Fruit fly (Drosophila melanogaster) whole organism, embryonic: ENCODE data around the gene AP-1sigma.

Source experiments
- Bgb ChIP-seq: fragments of 200-800 bp; sonication (Bioruptor generic); IDR thresholded peaks from 2 replicates; pipeline ENCODE4 v1.3.6; 2022; ENCODE audit warnings: missing biosample characterization, missing genetic modification characterization; ENCODE audit not compliant: partially characterized antibody
- CG10274 ChIP-seq: fragments of 200-800 bp; sonication (Bioruptor generic); optimal IDR thresholded peaks from 3 replicates; lab custom pipeline; 2017; ENCODE audit warnings: missing biosample characterization, mild to moderate bottlenecking, missing genetic modification characterization
- CG10565 ChIP-seq: fragments of 200-800 bp; sonication (Bioruptor generic); optimal IDR thresholded peaks from 3 replicates; lab custom pipeline; 2016; ENCODE audit warnings: missing biosample characterization, mild to moderate bottlenecking, missing genetic modification characterization
- CG11560 ChIP-seq: fragments of 200-800 bp; sonication (Bioruptor generic); IDR thresholded peaks from 3 replicates; pipeline ENCODE4 v1.3.6; 2022; ENCODE audit warnings: missing biosample characterization, missing genetic modification characterization
- CG14441 ChIP-seq: fragments of 200-800 bp; sonication (Bioruptor generic); IDR thresholded peaks from 2 replicates; pipeline ENCODE4 v1.3.6; 2022; ENCODE audit warnings: missing biosample characterization, missing genetic modification characterization
- CG1529 ChIP-seq: fragments of 200-800 bp; sonication (Bioruptor generic); optimal IDR thresholded peaks from 3 replicates; lab custom pipeline; 2018; ENCODE audit warnings: missing biosample characterization, missing genetic modification characterization
- CG17359 ChIP-seq: fragments of 200-800 bp; sonication (Bioruptor generic); optimal IDR thresholded peaks from 3 replicates; lab custom pipeline; 2018; ENCODE audit warnings: missing biosample characterization, mild to moderate bottlenecking, missing genetic modification characterization, moderate library complexity
- CG2129 ChIP-seq: fragments of 200-800 bp; sonication (Bioruptor generic); IDR thresholded peaks from 2 replicates; pipeline ENCODE4 v1.3.6; 2022; ENCODE audit warnings: missing biosample characterization, missing genetic modification characterization; ENCODE audit not compliant: partially characterized antibody
- CG31388 ChIP-seq: fragments of 200-800 bp; sonication (Bioruptor generic); optimal IDR thresholded peaks from 2 replicates; lab custom pipeline; 2016; ENCODE audit warnings: missing biosample characterization, missing genetic modification characterization
- CG31441 ChIP-seq: fragments of 200-800 bp; sonication (Bioruptor generic); IDR thresholded peaks from 2 replicates; pipeline ENCODE4 v1.3.6; 2022; ENCODE audit warnings: missing biosample characterization, missing genetic modification characterization
- CG3281 ChIP-seq: fragments of 200-800 bp; sonication (Bioruptor generic); optimal IDR thresholded peaks from 3 replicates; lab custom pipeline; 2017; ENCODE audit warnings: missing biosample characterization, mild to moderate bottlenecking, missing genetic modification characterization
- CG34422 ChIP-seq: fragments of 200-800 bp; sonication (Bioruptor generic); IDR thresholded peaks from 3 replicates; pipeline ENCODE4 v1.3.6; 2022; ENCODE audit warnings: missing biosample characterization, missing genetic modification characterization
- CG6272 ChIP-seq: fragments of 200-800 bp; sonication (Bioruptor generic); IDR thresholded peaks from 2 replicates; pipeline ENCODE4 v1.3.6; 2022; ENCODE audit warnings: missing biosample characterization, missing genetic modification characterization
- CG7839 ChIP-seq: fragments of 200-800 bp; sonication (Bioruptor generic); optimal IDR thresholded peaks from 3 replicates; lab custom pipeline; 2018; ENCODE audit warnings: missing biosample characterization, mild to moderate bottlenecking, missing genetic modification characterization, moderate library complexity
- CG9727 ChIP-seq: fragments of 200-800 bp; sonication (Bioruptor generic); optimal IDR thresholded peaks from 3 replicates; lab custom pipeline; 2017; ENCODE audit warnings: missing biosample characterization, mild to moderate bottlenecking, missing genetic modification characterization
- CG9876 ChIP-seq: fragments of 200-800 bp; sonication (Bioruptor generic); optimal IDR thresholded peaks from 2 replicates; lab custom pipeline; 2016; ENCODE audit warnings: missing biosample characterization, missing genetic modification characterization
- CrebB ChIP-seq: fragments of 200-800 bp; sonication (Bioruptor generic); optimal IDR thresholded peaks from 3 replicates; lab custom pipeline; 2018; ENCODE audit warnings: missing biosample characterization, mild to moderate bottlenecking, missing genetic modification characterization
- Doc2 ChIP-seq: fragments of 200-800 bp; sonication (Bioruptor generic); IDR thresholded peaks from 2 replicates; pipeline ENCODE4 v1.3.6; 2022; ENCODE audit warnings: missing biosample characterization, missing genetic modification characterization
- Fer1 ChIP-seq: fragments of 200-800 bp; sonication (Bioruptor generic); optimal IDR thresholded peaks from 2 replicates; lab custom pipeline; 2017; ENCODE audit warnings: missing biosample characterization, mild to moderate bottlenecking, missing genetic modification characterization
- Hey ChIP-seq: fragments of 200-800 bp; sonication (Bioruptor generic); optimal IDR thresholded peaks from 3 replicates; lab custom pipeline; 2018; ENCODE audit warnings: missing biosample characterization, mild to moderate bottlenecking, missing genetic modification characterization
- Med ChIP-seq: fragments of 200-800 bp; sonication (Bioruptor generic); peaks from one replicate; lab custom pipeline; 2016; ENCODE audit warnings: missing biosample characterization, missing genetic modification characterization, mild to moderate bottlenecking, inconsistent platforms, moderate library complexity
- Myb ChIP-seq: fragments of 200-800 bp; sonication (Bioruptor generic); optimal IDR thresholded peaks from 2 replicates; lab custom pipeline; 2016; ENCODE audit warnings: missing biosample characterization, missing genetic modification characterization
- NK7.1 ChIP-seq: fragments of 200-800 bp; sonication (Bioruptor generic); optimal IDR thresholded peaks from 3 replicates; lab custom pipeline; 2016; ENCODE audit warnings: missing biosample characterization, missing genetic modification characterization
- Nf-YC ChIP-seq: fragments of 200-800 bp; optimal IDR thresholded peaks from 3 replicates; lab custom pipeline; 2019; ENCODE audit warnings: missing biosample characterization, mild to moderate bottlenecking, missing genetic modification characterization, moderate library complexity
- Rfx ChIP-seq: fragments of 200-800 bp; sonication (Bioruptor generic); IDR thresholded peaks from 2 replicates; pipeline ENCODE4 v1.3.6; 2022; ENCODE audit warnings: missing biosample characterization, missing genetic modification characterization
- Six4 ChIP-seq: fragments of 200-800 bp; sonication (Bioruptor generic); optimal IDR thresholded peaks from 2 replicates; lab custom pipeline; 2016; ENCODE audit warnings: missing biosample characterization, missing genetic modification characterization
- Sox102F ChIP-seq: fragments of 200-800 bp; sonication (Bioruptor generic); optimal IDR thresholded peaks from 2 replicates; lab custom pipeline; 2018; ENCODE audit warnings: missing biosample characterization, mild to moderate bottlenecking, missing genetic modification characterization, moderate library complexity
- Sry-β ChIP-seq: fragments of 200-800 bp; sonication (Bioruptor generic); optimal IDR thresholded peaks from 2 replicates; lab custom pipeline; 2018; ENCODE audit warnings: missing biosample characterization, mild to moderate bottlenecking, missing genetic modification characterization, moderate library complexity
- ab ChIP-seq: fragments of 200-800 bp; sonication (Bioruptor generic); optimal IDR thresholded peaks from 2 replicates; lab custom pipeline; 2016; ENCODE audit warnings: missing biosample characterization, missing genetic modification characterization
- amos ChIP-seq: fragments of 200-800 bp; sonication (Bioruptor generic); IDR thresholded peaks from 2 replicates; pipeline ENCODE4 v1.3.6; 2022; ENCODE audit warnings: missing biosample characterization, missing genetic modification characterization; ENCODE audit not compliant: partially characterized antibody
- btn ChIP-seq: fragments of 200-800 bp; sonication (Bioruptor generic); optimal IDR thresholded peaks from 2 replicates; lab custom pipeline; 2016; ENCODE audit warnings: missing biosample characterization, missing genetic modification characterization
- chinmo ChIP-seq: fragments of 200-800 bp; sonication (Bioruptor generic); IDR thresholded peaks from 4 replicates; pipeline ENCODE4 v1.3.6; 2022; ENCODE audit warnings: missing biosample characterization, missing genetic modification characterization; ENCODE audit not compliant: partially characterized antibody
- dimm ChIP-seq: fragments of 200-800 bp; sonication (Bioruptor generic); IDR thresholded peaks from 2 replicates; pipeline ENCODE4 v1.3.6; 2022; ENCODE audit warnings: missing biosample characterization, missing genetic modification characterization
- fd64A ChIP-seq: fragments of 200-800 bp; sonication (Bioruptor generic); optimal IDR thresholded peaks from 3 replicates; lab custom pipeline; 2018; ENCODE audit warnings: missing biosample characterization, mild to moderate bottlenecking, missing genetic modification characterization
- fru ChIP-seq: fragments of >200 bp; optimal IDR thresholded peaks from 2 replicates; lab custom pipeline; 2017
- ftz-f1 ChIP-seq: fragments of 200-800 bp; sonication (Bioruptor generic); optimal IDR thresholded peaks from 2 replicates; lab custom pipeline; 2016; ENCODE audit warnings: missing biosample characterization, missing genetic modification characterization
- gem ChIP-seq: fragments of 200-800 bp; sonication (Bioruptor generic); optimal IDR thresholded peaks from 2 replicates; lab custom pipeline; 2019; ENCODE audit warnings: missing biosample characterization, mild to moderate bottlenecking, missing genetic modification characterization, moderate library complexity
- h ChIP-seq: fragments of >200 bp; optimal IDR thresholded peaks from 2 replicates; lab custom pipeline; 2017
- jigr1 ChIP-seq: fragments of 200-800 bp; sonication (Bioruptor generic); IDR thresholded peaks from 3 replicates; pipeline ENCODE4 v1.3.6; 2022; ENCODE audit warnings: missing biosample characterization, missing genetic modification characterization
- kah ChIP-seq: fragments of 200-800 bp; sonication (Bioruptor generic); optimal IDR thresholded peaks from 2 replicates; lab custom pipeline; 2018; ENCODE audit warnings: missing biosample characterization, mild to moderate bottlenecking, missing genetic modification characterization
- klu ChIP-seq: fragments of 200-800 bp; sonication (Bioruptor generic); IDR thresholded peaks from 2 replicates; pipeline ENCODE4 v1.3.6; 2022; ENCODE audit warnings: missing biosample characterization, missing genetic modification characterization
- lola ChIP-seq, 3 experiments: fragments of >200 bp in 2 of 3; fragments of 200-800 bp in 1 of 3; sonication (Bioruptor generic) in 1 of 3; optimal IDR thresholded peaks; 2 replicates each; lab custom pipeline; 2017 to 2019; ENCODE audit warnings: missing biosample characterization in 3 of 3, missing genetic modification characterization in 3 of 3, mild to moderate bottlenecking in 1 of 3, moderate library complexity in 1 of 3
- lov ChIP-seq, 2 experiments: fragments of 200-800 bp in 1 of 2; fragments of >200 bp in 1 of 2; sonication (Bioruptor generic) in 1 of 2; IDR thresholded peaks in 1 of 2; optimal IDR thresholded peaks in 1 of 2; 2 replicates in 1 of 2; 3 replicates in 1 of 2; pipeline versions ENCODE4 v1.3.6 to Lab custom; 2017 to 2022; ENCODE audit warnings: missing biosample characterization in 1 of 2, missing genetic modification characterization in 1 of 2
- oc ChIP-seq: fragments of 200-800 bp; sonication (Bioruptor generic); optimal IDR thresholded peaks from 2 replicates; lab custom pipeline; 2018; ENCODE audit warnings: missing biosample characterization, mild to moderate bottlenecking, missing genetic modification characterization, moderate library complexity
- pita ChIP-seq: fragments of 200-800 bp; sonication (Bioruptor generic); optimal IDR thresholded peaks from 2 replicates; lab custom pipeline; 2017; ENCODE audit warnings: missing biosample characterization, mild to moderate bottlenecking, missing genetic modification characterization
- sisA ChIP-seq: fragments of 200-800 bp; sonication (Bioruptor generic); IDR thresholded peaks from 2 replicates; pipeline ENCODE4 v1.3.6; 2022; ENCODE audit warnings: missing biosample characterization, missing genetic modification characterization
- sna ChIP-seq: fragments of 200-800 bp; sonication (Bioruptor generic); IDR thresholded peaks from 2 replicates; pipeline ENCODE4 v1.3.6; 2022; ENCODE audit warnings: missing biosample characterization, missing genetic modification characterization; ENCODE audit not compliant: partially characterized antibody
- ssp ChIP-seq: fragments of 200-800 bp; sonication (Bioruptor generic); IDR thresholded peaks from 2 replicates; pipeline ENCODE4 v1.3.6; 2022; ENCODE audit warnings: missing biosample characterization, missing genetic modification characterization
- unc-4 ChIP-seq: fragments of 200-800 bp; sonication (Bioruptor generic); IDR thresholded peaks from 2 replicates; pipeline ENCODE4 v1.3.6; 2022; ENCODE audit warnings: missing biosample characterization, missing genetic modification characterization; ENCODE audit not compliant: partially characterized antibody
- yki ChIP-seq: fragments of >200 bp; optimal IDR thresholded peaks from 3 replicates; lab custom pipeline; 2018
- zf30C ChIP-seq: fragments of 200-800 bp; sonication (Bioruptor generic); optimal IDR thresholded peaks from 3 replicates; lab custom pipeline; 2018; ENCODE audit warnings: missing biosample characterization, mild to moderate bottlenecking, missing genetic modification characterization

Gene AP-1sigma

DNA sequence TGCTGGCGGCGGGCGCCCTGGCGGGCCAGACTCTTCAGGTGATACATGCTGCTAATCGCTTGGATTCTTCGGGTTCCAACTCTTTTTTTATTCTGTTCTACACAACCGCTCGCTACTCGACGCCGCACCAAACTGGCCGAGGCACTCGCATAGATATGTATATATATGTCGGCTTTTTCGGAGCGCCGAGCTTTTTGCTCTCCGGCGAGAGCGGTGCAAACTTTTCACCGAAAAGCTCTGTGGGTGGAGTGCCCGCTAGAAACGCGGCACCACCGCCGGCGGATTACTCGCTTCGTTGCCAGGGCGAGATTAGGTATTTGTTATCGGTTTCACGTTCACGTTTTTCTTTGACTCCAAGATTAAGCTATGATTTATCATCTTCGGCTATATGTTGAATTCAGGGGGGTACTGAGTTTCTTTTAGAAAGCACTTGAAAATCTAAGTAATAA lies 15.5 kb upstream of the AP-1sigma start, which contains the start of gene Gdh (continued):
- TF ChIP-seq jigr1 (GFP tag; lab: Robert Waterston, UW) (no peak), CG9876 (GFP tag; lab: Kevin White, UChicago) (no peak), CG14441 (GFP tag; lab: Robert Waterston, UW) (no peak), pita (GFP tag; lab: Kevin White, UChicago) (no peak), unc-4 (GFP tag; lab: Robert Waterston, UW) (peak; percentile 59), CG10565 (GFP tag; lab: Kevin White, UChicago) (no peak), sisA (GFP tag; lab: Robert Waterston, UW) (no peak), Rfx (peak; percentile 64), Six4 (GFP tag; lab: Kevin White, UChicago) (no peak), dimm (GFP tag; lab: Robert Waterston, UW) (no peak), NK7.1 (GFP tag; lab: Kevin White, UChicago) (no peak), CG2129 (no peak), Bgb (GFP tag; lab: Robert Waterston, UW) (peak; percentile 68; the same call in 1 of the 2 replicates), CG11560 (tag; lab: Robert Waterston, UW) (no peak), Fer1 (GFP tag; lab: Kevin White, UChicago) (peak; percentile 69), ftz-f1 (peak; percentile 33), CrebB (peak; percentile 41), amos (GFP tag; lab: Robert Waterston, UW) (peak; percentile 60; the same call in 1 of the 2 replicates), fd64A (no peak), Sox102F (no peak), btn (GFP tag; lab: Kevin White, UChicago) (no peak), ssp (GFP tag; lab: Robert Waterston, UW) (no peak), h (lab: Kevin White, UChicago) (no peak), Sry-β (GFP tag; lab: Kevin White, UChicago) (no peak), Myb (GFP tag; lab: Kevin White, UChicago) (no peak), sna (GFP tag; lab: Robert Waterston, UW) (peak; percentile 63), CG31441 (no peak), CG34422 (GFP tag; lab: Robert Waterston, UW) (peak; percentile 75; the same call in 1 of the 3 replicates), lola (GFP tag; optimal IDR thresholded peaks at IDR 0.05; lab: Kevin White, UChicago) (no peak), Med (GFP tag; lab: Kevin White, UChicago) (peak; percentile 94), CG3281 (GFP tag; lab: Kevin White, UChicago) (peak; percentile 54), kah (GFP tag; lab: Kevin White, UChicago) (peak; percentile 26), Hey (tag; lab: Kevin White, UChicago) (no peak), CG17359 (tag; lab: Kevin White, UChicago) (peak; percentile 22), fru (lab: Kevin White, UChicago) (no peak), CG10274 (GFP tag; lab: Kevin White, UChicago) (no peak), ab (no peak), oc (tag; lab: Kevin White, UChicago) (peak; percentile 56), Nf-YC (tag; lab: Kevin White, UChicago) (peak; percentile 35), yki (lab: Kevin White, UChicago) (no peak), Doc2 (no peak), CG1529 (GFP tag; lab: Kevin White, UChicago) (no peak), CG9727 (GFP tag; lab: Kevin White, UChicago) (peak; percentile 23), CG6272 (GFP tag; lab: Robert Waterston, UW) (0 out of 2 replicates have a peak, but pooled peaks have one; percentile 14), CG7839 (tag; lab: Kevin White, UChicago) (peak; percentile 21), lov (optimal IDR thresholded peaks at IDR 0.05; lab: Kevin White, UChicago) (no peak), lov (GFP tag; IDR thresholded peaks at IDR 0.05; lab: Robert Waterston, UW) (no peak), chinmo (peak; percentile 91; the same call in 3 of the 4 replicates), CG31388 (GFP tag; lab: Kevin White, UChicago) (no peak), zf30C (no peak), gem (tag; lab: Kevin White, UChicago) (no peak), klu (GFP tag; lab: Robert Waterston, UW) (no peak)
